Worm (Caenorhabditis elegans): Measurements from ENCODE around the gene cth-2.
A peak's percentile ranks its signal among the peaks of the same experiment; 100 is the strongest.

The cth-2 gene

DNA sequence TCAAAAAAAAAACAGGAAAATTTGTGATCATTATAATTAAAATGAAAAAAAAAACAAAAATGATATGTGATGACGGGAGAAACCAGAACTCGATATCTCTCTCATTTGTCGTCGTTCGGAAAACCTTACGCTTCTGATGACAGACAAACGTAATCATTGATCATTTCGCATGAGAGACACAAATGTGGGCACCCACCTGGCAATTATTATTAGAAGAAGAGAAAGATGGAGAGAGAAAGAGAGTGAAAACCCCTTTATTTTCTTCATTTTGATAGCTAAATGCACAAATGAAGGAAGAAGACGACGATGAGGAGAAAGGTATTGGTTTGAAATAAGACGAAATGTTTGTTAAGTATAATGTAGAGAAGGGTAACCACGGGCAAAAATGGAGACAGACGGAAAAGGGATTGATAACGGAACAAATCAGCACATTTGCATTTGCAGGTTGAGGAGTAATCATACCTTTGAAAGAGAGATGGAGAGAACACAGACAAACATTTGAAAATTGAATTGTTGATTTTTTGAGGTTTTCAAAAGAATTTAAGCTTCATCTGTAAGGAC is 26.5 kb downstream of the cth-2 start (continued):
- TF ChIP-seq spr-3 (GFP tag; optimal IDR thresholded peaks at IDR 0.05) (no peak), zip-11 (GFP tag; IDR thresholded peaks at IDR 0.05) (no peak), hif-1 (tag; optimal IDR thresholded peaks at IDR 0.05) (no peak), mxl-3 (GFP tag; optimal IDR thresholded peaks at IDR 0.05) (no peak), mdt-29 (GFP tag; IDR thresholded peaks at IDR 0.05) (no peak), dmd-9 (GFP tag; IDR thresholded peaks at IDR 0.05) (no peak), daf-19 (GFP tag; conservative IDR thresholded peaks at IDR 0.05) (no peak), ama-1 (optimal IDR thresholded peaks at IDR 0.05) (no peak), hmg-1.1 (GFP tag; IDR thresholded peaks at IDR 0.05) (no peak), T26A8.4 (GFP tag; IDR thresholded peaks at IDR 0.05) (no peak), lin-38 (GFP tag; IDR thresholded peaks at IDR 0.05) (no peak), lin-39 (tag; optimal IDR thresholded peaks at IDR 0.05) (no peak), spr-1 (tag; optimal IDR thresholded peaks at IDR 0.05) (no peak), ztf-11 (tag; optimal IDR thresholded peaks at IDR 0.05) (no peak), hlh-30 (tag; optimal IDR thresholded peaks at IDR 0.05; ENCODE audit: insufficient read depth) (peak; percentile 11), F10B5.3 (tag; optimal IDR thresholded peaks at IDR 0.05) (no peak), dve-1 (tag; optimal IDR thresholded peaks at IDR 0.05; ENCODE audit: insufficient read depth) (peak; percentile 37), nhr-77 (tag; optimal IDR thresholded peaks at IDR 0.05) (peak; percentile 64), F37D6.2 (tag; optimal IDR thresholded peaks at IDR 0.05) (no peak), dpl-1 (GFP tag; optimal IDR thresholded peaks at IDR 0.05) (no peak), fkh-10 (GFP tag; optimal IDR thresholded peaks at IDR 0.05) (no peak), zfp-3 (GFP tag; conservative IDR thresholded peaks at IDR 0.05) (no peak), mdl-1 (tag; optimal IDR thresholded peaks at IDR 0.05) (peak in 1 of 2 experiments; percentile 14), ceh-32 (tag; optimal IDR thresholded peaks at IDR 0.05; ENCODE audit: poor library complexity) (no peak), zfp-2 (tag; optimal IDR thresholded peaks at IDR 0.05) (no peak), ceh-44 (GFP tag; IDR thresholded peaks at IDR 0.05) (no peak), lin-1 (GFP tag; IDR thresholded peaks at IDR 0.05) (no peak), nhr-42 (GFP tag; IDR thresholded peaks at IDR 0.05) (no peak), nhr-111 (GFP tag; optimal IDR thresholded peaks at IDR 0.05) (no peak), nhr-48 (tag; optimal IDR thresholded peaks at IDR 0.05) (no peak), Y5F2A.4 (GFP tag; optimal IDR thresholded peaks at IDR 0.05) (no peak), madf-9 (GFP tag; conservative IDR thresholded peaks at IDR 0.05) (no peak), unc-130 (GFP tag; optimal IDR thresholded peaks at IDR 0.05) (no peak), zip-2 (tag; optimal IDR thresholded peaks at IDR 0.05) (no peak), php-3 (GFP tag; IDR thresholded peaks at IDR 0.05) (0 out of 2 replicates have a peak, but pooled peaks have one; percentile 25), aly-2 (tag; optimal IDR thresholded peaks at IDR 0.05) (no peak), nhr-10 (tag; optimal IDR thresholded peaks at IDR 0.05) (no peak), ces-1 (GFP tag; optimal IDR thresholded peaks at IDR 0.05) (no peak), nhr-76 (tag; optimal IDR thresholded peaks at IDR 0.05) (no peak), arid-1 (GFP tag; conservative IDR thresholded peaks at IDR 0.05) (no peak), unc-39 (tag; optimal IDR thresholded peaks at IDR 0.05) (no peak), ZK546.5 (tag; optimal IDR thresholded peaks at IDR 0.05) (no peak), dmd-6 (GFP tag; IDR thresholded peaks at IDR 0.05) (peak; percentile 71), Y48G9A.11 (GFP tag; IDR thresholded peaks at IDR 0.05) (no peak), lin-13 (GFP tag; optimal IDR thresholded peaks at IDR 0.05) (no peak), lir-3 (tag; optimal IDR thresholded peaks at IDR 0.05) (no peak), sdz-12 (GFP tag; optimal IDR thresholded peaks at IDR 0.05) (no peak), nhr-11 (tag; optimal IDR thresholded peaks at IDR 0.05) (no peak), nhr-237 (tag; optimal IDR thresholded peaks at IDR 0.05) (no peak), F26F4.8 (GFP tag; conservative IDR thresholded peaks at IDR 0.05) (no peak)

All from whole organism, L4 larva.